Fruit fly (Drosophila melanogaster) whole organism, embryonic: ENCODE measurements around the gene Bacc.

Source experiments
- Abd-B ChIP-seq: fragments of 200-800 bp; sonication (Bioruptor generic); optimal IDR thresholded peaks from 2 replicates; lab custom pipeline; 2018; ENCODE audit warnings: missing biosample characterization, mild to moderate bottlenecking, missing genetic modification characterization, moderate library complexity
- Ada2b ChIP-seq: fragments of 200-800 bp; sonication (Bioruptor generic); IDR thresholded peaks from 2 replicates; pipeline ENCODE4 v1.3.6; 2022; ENCODE audit warnings: missing biosample characterization, missing genetic modification characterization
- Atf3 ChIP-seq: fragments of 200-800 bp; sonication (Bioruptor generic); optimal IDR thresholded peaks from 3 replicates; lab custom pipeline; 2016; ENCODE audit warnings: missing biosample characterization, missing genetic modification characterization
- B-H2 ChIP-seq: fragments of 200-800 bp; sonication (Bioruptor generic); optimal IDR thresholded peaks from 2 replicates; lab custom pipeline; 2018; ENCODE audit warnings: missing biosample characterization, mild to moderate bottlenecking, missing genetic modification characterization
- Bgb ChIP-seq: fragments of 200-800 bp; sonication (Bioruptor generic); IDR thresholded peaks from 2 replicates; pipeline ENCODE4 v1.3.6; 2022; ENCODE audit warnings: missing biosample characterization, missing genetic modification characterization; ENCODE audit not compliant: partially characterized antibody
- CG1024 ChIP-seq: fragments of 200-800 bp; sonication (Bioruptor generic); IDR thresholded peaks from 2 replicates; pipeline ENCODE4 v1.3.6; 2022; ENCODE audit warnings: missing biosample characterization, missing genetic modification characterization
- CG10267 ChIP-seq: fragments of 200-800 bp; sonication (Bioruptor generic); optimal IDR thresholded peaks from 2 replicates; lab custom pipeline; 2018; ENCODE audit warnings: missing biosample characterization, mild to moderate bottlenecking, missing genetic modification characterization, moderate library complexity
- CG10979 ChIP-seq: fragments of 200-800 bp; sonication (Bioruptor generic); optimal IDR thresholded peaks from 2 replicates; lab custom pipeline; 2018; ENCODE audit warnings: missing biosample characterization, mild to moderate bottlenecking, missing genetic modification characterization, moderate library complexity
- CG11695 ChIP-seq: fragments of 200-800 bp; sonication (Bioruptor generic); IDR thresholded peaks from 3 replicates; pipeline ENCODE4 v1.3.6; 2022; ENCODE audit warnings: missing biosample characterization, missing genetic modification characterization
- CG13123 ChIP-seq: fragments of 200-800 bp; sonication (Bioruptor generic); optimal IDR thresholded peaks from 2 replicates; lab custom pipeline; 2016; ENCODE audit warnings: missing biosample characterization, missing genetic modification characterization
- CG13894 ChIP-seq: fragments of 200-800 bp; sonication (Bioruptor generic); optimal IDR thresholded peaks from 3 replicates; lab custom pipeline; 2018; ENCODE audit warnings: missing biosample characterization, mild to moderate bottlenecking, missing genetic modification characterization, moderate library complexity
- CG15479 ChIP-seq: fragments of 200-800 bp; sonication (Bioruptor generic); optimal IDR thresholded peaks from 3 replicates; lab custom pipeline; 2019; ENCODE audit warnings: missing biosample characterization, mild to moderate bottlenecking, missing genetic modification characterization, moderate library complexity
- CG2116 ChIP-seq: fragments of 200-800 bp; sonication (Bioruptor generic); optimal IDR thresholded peaks from 3 replicates; lab custom pipeline; 2018; ENCODE audit warnings: missing biosample characterization, mild to moderate bottlenecking, missing genetic modification characterization
- CG2712 ChIP-seq: fragments of 200-800 bp; optimal IDR thresholded peaks from 3 replicates; lab custom pipeline; 2019; ENCODE audit warnings: missing biosample characterization, mild to moderate bottlenecking, missing genetic modification characterization, moderate library complexity
- CG30020 ChIP-seq: fragments of 200-800 bp; optimal IDR thresholded peaks from 2 replicates; lab custom pipeline; 2019; ENCODE audit warnings: missing biosample characterization, mild to moderate bottlenecking, missing genetic modification characterization, moderate library complexity
- CG32532 ChIP-seq: fragments of 200-800 bp; sonication (Bioruptor generic); IDR thresholded peaks from 2 replicates; pipeline ENCODE4 v1.3.6; 2022; ENCODE audit warnings: missing biosample characterization, missing genetic modification characterization
- CG34376 ChIP-seq: fragments of 200-800 bp; sonication (Bioruptor generic); optimal IDR thresholded peaks from 2 replicates; lab custom pipeline; 2018; ENCODE audit warnings: missing biosample characterization, mild to moderate bottlenecking, missing genetic modification characterization
- CG4328 ChIP-seq: fragments of 200-800 bp; sonication (Bioruptor generic); optimal IDR thresholded peaks from 3 replicates; lab custom pipeline; 2017; ENCODE audit warnings: missing biosample characterization, missing genetic modification reagents, missing genetic modification characterization
- CG4707 ChIP-seq: fragments of 200-800 bp; sonication (Bioruptor generic); optimal IDR thresholded peaks from 2 replicates; lab custom pipeline; 2018; ENCODE audit warnings: missing biosample characterization, mild to moderate bottlenecking, missing genetic modification characterization, moderate library complexity
- CG6272 ChIP-seq: fragments of 200-800 bp; sonication (Bioruptor generic); IDR thresholded peaks from 2 replicates; pipeline ENCODE4 v1.3.6; 2022; ENCODE audit warnings: missing biosample characterization, missing genetic modification characterization
- CG7271 ChIP-seq: fragments of 200-800 bp; sonication (Bioruptor generic); optimal IDR thresholded peaks from 2 replicates; lab custom pipeline; 2018; ENCODE audit warnings: missing biosample characterization, mild to moderate bottlenecking, missing genetic modification characterization, moderate library complexity
- Dbx ChIP-seq: fragments of 200-800 bp; sonication (Bioruptor generic); IDR thresholded peaks from 3 replicates; pipeline ENCODE4 v1.3.6; 2022; ENCODE audit warnings: missing biosample characterization, missing genetic modification characterization
- Fer2 ChIP-seq: fragments of 200-800 bp; sonication (Bioruptor generic); optimal IDR thresholded peaks from 2 replicates; lab custom pipeline; 2018; ENCODE audit warnings: missing biosample characterization, mild to moderate bottlenecking, missing genetic modification characterization, moderate library complexity
- Myb ChIP-seq: fragments of 200-800 bp; sonication (Bioruptor generic); optimal IDR thresholded peaks from 2 replicates; lab custom pipeline; 2016; ENCODE audit warnings: missing biosample characterization, missing genetic modification characterization
- Neu2 ChIP-seq: fragments of 200-800 bp; sonication (Bioruptor generic); optimal IDR thresholded peaks from 3 replicates; lab custom pipeline; 2016; ENCODE audit warnings: missing biosample characterization, missing genetic modification characterization, borderline replicate concordance
- Nf-YC ChIP-seq: fragments of 200-800 bp; optimal IDR thresholded peaks from 3 replicates; lab custom pipeline; 2019; ENCODE audit warnings: missing biosample characterization, mild to moderate bottlenecking, missing genetic modification characterization, moderate library complexity
- Scr ChIP-seq: fragments of 200-800 bp; sonication (Bioruptor generic); IDR thresholded peaks from 2 replicates; pipeline ENCODE4 v1.3.6; 2022; ENCODE audit warnings: missing biosample characterization, missing genetic modification characterization; ENCODE audit not compliant: partially characterized antibody
- Side ChIP-seq: fragments of 200-800 bp; sonication (Bioruptor generic); optimal IDR thresholded peaks from 2 replicates; lab custom pipeline; 2016; ENCODE audit warnings: missing biosample characterization, missing genetic modification characterization
- Sox102F ChIP-seq: fragments of 200-800 bp; sonication (Bioruptor generic); optimal IDR thresholded peaks from 2 replicates; lab custom pipeline; 2018; ENCODE audit warnings: missing biosample characterization, mild to moderate bottlenecking, missing genetic modification characterization, moderate library complexity
- bbx ChIP-seq: fragments of 200-800 bp; sonication (Bioruptor generic); IDR thresholded peaks from 2 replicates; pipeline ENCODE4 v1.3.6; 2022; ENCODE audit warnings: missing biosample characterization, missing genetic modification characterization; ENCODE audit not compliant: partially characterized antibody
- cas ChIP-seq: fragments of 200-800 bp; sonication (Bioruptor generic); IDR thresholded peaks from 2 replicates; pipeline ENCODE4 v1.3.6; 2022; ENCODE audit warnings: missing biosample characterization, missing genetic modification characterization
- ci ChIP-seq: fragments of 200-800 bp; sonication (Bioruptor generic); IDR thresholded peaks from 3 replicates; pipeline ENCODE4 v1.3.6; 2022; ENCODE audit warnings: missing biosample characterization, missing genetic modification characterization
- danr ChIP-seq: fragments of 200-800 bp; sonication (Bioruptor generic); IDR thresholded peaks from 2 replicates; pipeline ENCODE4 v1.3.6; 2022; ENCODE audit warnings: missing biosample characterization, missing genetic modification characterization
- en ChIP-seq: fragments of 200-800 bp; sonication (Bioruptor generic); optimal IDR thresholded peaks from 2 replicates; lab custom pipeline; 2016; ENCODE audit warnings: missing biosample characterization, missing genetic modification characterization
- eyg ChIP-seq: fragments of 200-800 bp; sonication (Bioruptor generic); optimal IDR thresholded peaks from 3 replicates; lab custom pipeline; 2016; ENCODE audit warnings: missing biosample characterization, missing genetic modification characterization
- fd102C ChIP-seq: fragments of 200-800 bp; sonication (Bioruptor generic); optimal IDR thresholded peaks from 2 replicates; lab custom pipeline; 2018; ENCODE audit warnings: missing biosample characterization, mild to moderate bottlenecking, missing genetic modification characterization, moderate library complexity
- hb ChIP-seq: fragments of 200-800 bp; sonication (Bioruptor generic); IDR thresholded peaks from 3 replicates; pipeline ENCODE4 v1.3.6; 2022; ENCODE audit warnings: missing biosample characterization, missing genetic modification characterization; ENCODE audit not compliant: partially characterized antibody
- nom ChIP-seq: fragments of 200-800 bp; sonication (Bioruptor generic); optimal IDR thresholded peaks from 2 replicates; lab custom pipeline; 2017; ENCODE audit warnings: missing biosample characterization, missing genetic modification characterization, mild to moderate bottlenecking, moderate library complexity, missing genetic modification reagents
- oc ChIP-seq: fragments of 200-800 bp; sonication (Bioruptor generic); optimal IDR thresholded peaks from 2 replicates; lab custom pipeline; 2018; ENCODE audit warnings: missing biosample characterization, mild to moderate bottlenecking, missing genetic modification characterization, moderate library complexity
- p53 ChIP-seq: fragments of 200-800 bp; sonication (Bioruptor generic); optimal IDR thresholded peaks from 2 replicates; lab custom pipeline; 2016; ENCODE audit warnings: missing biosample characterization, missing genetic modification characterization
- pnt ChIP-seq: fragments of 200-800 bp; sonication (Bioruptor generic); optimal IDR thresholded peaks from 3 replicates; lab custom pipeline; 2016; ENCODE audit warnings: missing biosample characterization, missing genetic modification characterization
- pum ChIP-seq: fragments of 200-800 bp; sonication (Bioruptor generic); optimal IDR thresholded peaks from 2 replicates; lab custom pipeline; 2016; ENCODE audit warnings: missing biosample characterization, missing genetic modification characterization
- so ChIP-seq: fragments of 200-800 bp; sonication (Bioruptor generic); IDR thresholded peaks from 3 replicates; pipeline ENCODE4 v1.3.6; 2022; ENCODE audit warnings: missing biosample characterization, missing genetic modification characterization
- tll ChIP-seq, 2 experiments: fragments of 200-800 bp in 1 of 2; fragments of >200 bp in 1 of 2; sonication (Bioruptor generic) in 1 of 2; optimal IDR thresholded peaks; 2 replicates each; lab custom pipeline; 2017 to 2019; ENCODE audit warnings: missing biosample characterization in 2 of 2, missing genetic modification characterization in 2 of 2, mild to moderate bottlenecking in 1 of 2, moderate library complexity in 1 of 2
- usp ChIP-seq: fragments of >200 bp; optimal IDR thresholded peaks from 2 replicates; lab custom pipeline; 2017; ENCODE audit warnings: missing biosample characterization, missing genetic modification characterization
- vvl ChIP-seq: fragments of 200-800 bp; sonication (Bioruptor generic); IDR thresholded peaks from 2 replicates; pipeline ENCODE4 v1.3.6; 2022; ENCODE audit warnings: missing biosample characterization, missing genetic modification characterization
- zen2 ChIP-seq: fragments of 200-800 bp; sonication (Bioruptor generic); IDR thresholded peaks from 3 replicates; pipeline ENCODE4 v1.3.6; 2022; ENCODE audit warnings: missing biosample characterization, missing genetic modification characterization; ENCODE audit not compliant: partially characterized antibody
- zfh1 ChIP-seq: fragments of 200-800 bp; sonication (Bioruptor generic); IDR thresholded peaks from 3 replicates; pipeline ENCODE4 v1.3.6; 2022; ENCODE audit warnings: missing biosample characterization, missing genetic modification characterization
- zfh2 ChIP-seq: fragments of 200-800 bp; sonication (Bioruptor generic); optimal IDR thresholded peaks from 2 replicates; lab custom pipeline; 2016; ENCODE audit warnings: missing biosample characterization, missing genetic modification characterization

Gene Bacc

DNA sequence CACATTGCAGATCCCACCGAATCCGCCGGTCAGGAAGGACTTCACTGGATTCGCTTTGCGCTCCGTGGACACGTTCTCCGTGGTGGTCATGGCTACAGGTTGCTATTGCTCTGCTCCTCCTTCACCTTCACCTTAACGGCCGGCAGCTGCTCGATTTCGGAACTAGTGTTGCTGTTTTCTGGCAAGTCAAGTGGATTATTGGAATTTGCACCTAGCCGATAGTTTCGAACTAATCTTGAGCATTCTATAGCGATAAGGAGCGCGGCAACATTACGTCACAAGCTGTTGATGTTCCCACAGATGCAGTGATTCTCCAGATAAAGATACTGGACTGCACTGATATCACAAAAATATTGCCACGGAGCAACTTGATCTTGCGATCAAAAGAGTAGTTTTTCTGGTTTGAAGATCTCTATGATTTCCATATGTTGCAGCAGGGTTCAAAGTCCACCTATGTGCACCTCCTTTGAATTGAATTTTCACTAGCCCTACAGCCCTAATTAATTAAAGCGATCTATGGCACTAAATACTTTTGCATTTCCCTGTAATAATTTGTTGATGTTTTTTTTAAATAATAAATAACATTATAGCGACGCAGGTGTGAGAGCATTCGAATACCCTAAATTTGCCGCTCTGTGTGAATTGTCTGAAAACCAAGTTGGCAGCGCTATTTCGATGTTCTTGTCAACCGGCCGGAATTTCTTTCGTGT, 17.4 kb downstream of the Bacc start, which contains the start of the genes colt and HINT1 (continued):
- TF ChIP-seq bbx (GFP tag; lab: Robert Waterston, UW): peak; percentile 9; the same call in 1 of the 2 replicates
- peak; percentile 57 for TF ChIP-seq CG2116 (GFP tag; lab: Kevin White, UChicago)
- no peak for TF ChIP-seq ci (GFP tag; lab: Robert Waterston, UW)
- no peak for TF ChIP-seq Neu2 (GFP tag; lab: Kevin White, UChicago)
- no peak for TF ChIP-seq fd102C (GFP tag; lab: Kevin White, UChicago)
- TF ChIP-seq oc: no peak
- TF ChIP-seq so: no peak
- TF ChIP-seq CG4328 (GFP tag; lab: Kevin White, UChicago): no peak
- TF ChIP-seq CG2712 (tag; lab: Kevin White, UChicago): peak; percentile 54
- no peak for TF ChIP-seq usp (GFP tag; lab: Kevin White, UChicago)
- TF ChIP-seq hb: no peak
- TF ChIP-seq Atf3: no peak
- TF ChIP-seq Bgb (GFP tag; lab: Robert Waterston, UW): no peak
- no peak for TF ChIP-seq zen2 (GFP tag; lab: Robert Waterston, UW)
- TF ChIP-seq p53: no peak
- no peak for TF ChIP-seq CG13123 (GFP tag; lab: Kevin White, UChicago)
- TF ChIP-seq CG30020 (tag; lab: Kevin White, UChicago): peak; percentile 72
- peak; percentile 21 for TF ChIP-seq Abd-B
- no peak for TF ChIP-seq CG4707 (GFP tag; lab: Kevin White, UChicago)
- TF ChIP-seq CG15479 (GFP tag; lab: Kevin White, UChicago): peak; percentile 20
- TF ChIP-seq CG10979 (tag; lab: Kevin White, UChicago): peak; percentile 37
- TF ChIP-seq CG34376: peak; percentile 56
- no peak for TF ChIP-seq Side (GFP tag; lab: Kevin White, UChicago)
- TF ChIP-seq CG10267 (tag; lab: Kevin White, UChicago): peak; percentile 45
- no peak for TF ChIP-seq CG7271 (tag; lab: Kevin White, UChicago)
- TF ChIP-seq B-H2 (GFP tag; lab: Kevin White, UChicago): no peak
- 0 out of 3 replicates have a peak, but pooled peaks have one; percentile 28 for TF ChIP-seq CG11695 (GFP tag; lab: Robert Waterston, UW)
- no peak for TF ChIP-seq cas
- peak; percentile 99 for TF ChIP-seq nom
- TF ChIP-seq zfh1 (GFP tag; lab: Robert Waterston, UW): no peak
- peak; percentile 28; the same call in 1 of the 3 replicates for TF ChIP-seq Dbx (GFP tag; lab: Robert Waterston, UW)
- TF ChIP-seq CG32532: peak; percentile 48; the same call in 1 of the 2 replicates
- TF ChIP-seq en (GFP tag; lab: Kevin White, UChicago): no peak
- peak; percentile 42 for TF ChIP-seq Nf-YC (tag; lab: Kevin White, UChicago)
- TF ChIP-seq CG6272 (GFP tag; lab: Robert Waterston, UW): no peak
- TF ChIP-seq pum (GFP tag; lab: Kevin White, UChicago): no peak
- peak; percentile 28 for TF ChIP-seq Myb (GFP tag; lab: Kevin White, UChicago)
- peak; percentile 57 for TF ChIP-seq vvl (GFP tag; lab: Robert Waterston, UW)
- TF ChIP-seq tll (GFP tag; optimal IDR thresholded peaks at IDR 0.05; lab: Kevin White, UChicago): peak in 1 of 2 experiments; percentile 3
- TF ChIP-seq pnt (GFP tag; lab: Kevin White, UChicago): no peak
- TF ChIP-seq CG1024: no peak
- TF ChIP-seq Sox102F: no peak
- peak; percentile 49 for TF ChIP-seq Scr (GFP tag; lab: Robert Waterston, UW)
- no peak for TF ChIP-seq Ada2b (GFP tag; lab: Robert Waterston, UW)
- peak; percentile 67 for TF ChIP-seq CG13894 (tag; lab: Kevin White, UChicago)
- TF ChIP-seq zfh2 (GFP tag; lab: Kevin White, UChicago): no peak
- TF ChIP-seq Fer2: peak; percentile 1
- TF ChIP-seq danr (GFP tag; lab: Robert Waterston, UW): no peak
- no peak for TF ChIP-seq eyg
